Worm (Caenorhabditis elegans) whole organism, L1 larva: ENCODE measurements around the gene srab-4.

ENCODE experiments used
- aha-1 ChIP-seq: fragments of 150-350 bp; optimal IDR thresholded peaks from 2 replicates; lab custom pipeline; 2014; ENCODE audit warnings: missing biosample characterization, missing genetic modification characterization
- elt-2 ChIP-seq: sonication (generic microtip); optimal IDR thresholded peaks from 2 replicates; lab custom pipeline; 2016; ENCODE audit warnings: missing genetic modification characterization, mild to moderate bottlenecking, inconsistent platforms, missing compliant biosample characterization, missing genetic modification reagents
- fkh-8 ChIP-seq: sonication (generic microtip); optimal IDR thresholded peaks from 2 replicates; lab custom pipeline; 2016; ENCODE audit warnings: mild to moderate bottlenecking, missing genetic modification characterization, missing compliant biosample characterization
- mdl-1 ChIP-seq, 2 experiments: fragments of 150-350 bp; optimal IDR thresholded peaks; 2 replicates each; lab custom pipeline; 2014 to 2017; ENCODE audit warnings: missing biosample characterization in 2 of 2, missing genetic modification characterization in 2 of 2, inconsistent platforms in 1 of 2
- nhr-77 ChIP-seq: fragments of 150-350 bp; optimal IDR thresholded peaks from 2 replicates; lab custom pipeline; 2014; ENCODE audit warnings: missing biosample characterization, missing genetic modification characterization
- nhr-84 ChIP-seq: sonication (generic microtip); optimal IDR thresholded peaks from 2 replicates; lab custom pipeline; 2017; ENCODE audit warnings: missing biosample characterization, missing genetic modification characterization
- rnt-1 ChIP-seq: sonication (generic microtip); optimal IDR thresholded peaks from 2 replicates; lab custom pipeline; 2016; ENCODE audit warnings: mild to moderate bottlenecking, missing genetic modification characterization, moderate library complexity, missing compliant biosample characterization
- snpc-4 ChIP-seq: fragments of 150-350 bp; optimal IDR thresholded peaks from 2 replicates; lab custom pipeline; 2014; ENCODE audit warnings: missing biosample characterization, missing genetic modification characterization
- tbx-2 ChIP-seq: sonication (generic microtip); optimal IDR thresholded peaks from 2 replicates; lab custom pipeline; 2016; ENCODE audit warnings: missing genetic modification characterization, missing compliant biosample characterization
- ztf-11 ChIP-seq, 2 experiments: sonication (generic microtip); optimal IDR thresholded peaks; 2 replicates each; lab custom pipeline; 2016 to 2017; ENCODE audit warnings: missing genetic modification characterization in 2 of 2, missing biosample characterization in 1 of 2, missing compliant biosample characterization in 1 of 2

DNA sequence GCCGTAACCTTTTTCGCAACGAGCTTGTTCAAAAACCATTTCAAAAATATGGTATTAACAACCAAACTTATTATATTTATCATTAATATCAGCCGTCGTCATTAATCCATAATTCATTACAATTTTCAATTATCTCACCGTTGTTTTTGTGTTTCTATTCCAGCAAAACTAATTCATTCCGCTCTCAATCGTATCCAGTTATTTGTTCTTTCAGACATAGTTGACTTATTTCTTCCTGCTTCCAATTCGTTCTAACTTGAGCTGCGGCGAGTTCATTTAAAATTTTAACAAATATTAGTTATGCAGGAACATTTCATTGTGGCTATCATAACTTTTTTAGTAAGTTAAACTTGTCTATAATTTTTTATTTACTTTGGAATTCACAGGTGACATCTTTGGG is 27.9 kb upstream of the srab-4 start, which contains the start of gene srx-16:
- TF ChIP-seq tbx-2 (tag; lab: Kevin White, UChicago) (no peak), snpc-4 (tag; lab: Kevin White, UChicago) (no peak), mdl-1 (tag; optimal IDR thresholded peaks at IDR 0.05; lab: Kevin White, UChicago) (no peak), fkh-8 (tag; lab: Kevin White, UChicago) (no peak), nhr-84 (no peak), ztf-11 (tag; optimal IDR thresholded peaks at IDR 0.05; lab: Kevin White, UChicago) (no peak), nhr-77 (tag; lab: Kevin White, UChicago) (no peak), rnt-1 (no peak), aha-1 (tag; lab: Kevin White, UChicago) (no peak), elt-2 (tag; lab: Kevin White, UChicago) (no peak)
